Fruit fly (Drosophila melanogaster) whole organism, embryonic: Measurements from ENCODE around the gene Hsp60B.

Experiments used
- CG10366 ChIP-seq: fragments of 200-800 bp; sonication (Bioruptor generic); IDR thresholded peaks from 2 replicates; pipeline ENCODE4 v1.3.6; 2022; ENCODE audit warnings: missing biosample characterization, missing genetic modification characterization
- CG10979 ChIP-seq: fragments of 200-800 bp; sonication (Bioruptor generic); optimal IDR thresholded peaks from 2 replicates; lab custom pipeline; 2018; ENCODE audit warnings: missing biosample characterization, mild to moderate bottlenecking, missing genetic modification characterization, moderate library complexity
- CG11723 ChIP-seq: fragments of 200-800 bp; sonication (Bioruptor generic); optimal IDR thresholded peaks from 2 replicates; lab custom pipeline; 2017; ENCODE audit warnings: missing biosample characterization, mild to moderate bottlenecking, missing genetic modification characterization
- CG12219 ChIP-seq: fragments of 200-800 bp; sonication (Bioruptor generic); optimal IDR thresholded peaks from 3 replicates; lab custom pipeline; 2018; ENCODE audit warnings: missing biosample characterization, mild to moderate bottlenecking, missing genetic modification characterization
- CG13624 ChIP-seq: fragments of 200-800 bp; sonication (Bioruptor generic); optimal IDR thresholded peaks from 2 replicates; lab custom pipeline; 2016; ENCODE audit warnings: missing biosample characterization, missing genetic modification characterization
- CG1647 ChIP-seq: fragments of 200-800 bp; sonication (Bioruptor generic); optimal IDR thresholded peaks from 3 replicates; lab custom pipeline; 2016; ENCODE audit warnings: missing biosample characterization, missing genetic modification characterization
- CG17829 ChIP-seq: fragments of 200-800 bp; optimal IDR thresholded peaks from 2 replicates; lab custom pipeline; 2019; ENCODE audit warnings: missing biosample characterization, mild to moderate bottlenecking, missing genetic modification characterization, moderate library complexity
- CG2875 ChIP-seq: fragments of 200-800 bp; sonication (Bioruptor generic); optimal IDR thresholded peaks from 2 replicates; lab custom pipeline; 2017; ENCODE audit warnings: missing biosample characterization, mild to moderate bottlenecking, missing genetic modification characterization, missing genetic modification reagents
- CG32767 ChIP-seq: fragments of 200-800 bp; sonication (Bioruptor generic); IDR thresholded peaks from 2 replicates; pipeline ENCODE4 v1.3.6; 2022; ENCODE audit warnings: missing biosample characterization, missing genetic modification characterization
- CG34422 ChIP-seq: fragments of 200-800 bp; sonication (Bioruptor generic); IDR thresholded peaks from 3 replicates; pipeline ENCODE4 v1.3.6; 2022; ENCODE audit warnings: missing biosample characterization, missing genetic modification characterization
- CG3995 ChIP-seq: fragments of 200-800 bp; sonication (Bioruptor generic); optimal IDR thresholded peaks from 3 replicates; lab custom pipeline; 2016; ENCODE audit warnings: missing biosample characterization, missing genetic modification characterization
- CG4404 ChIP-seq: fragments of 200-800 bp; sonication (Bioruptor generic); IDR thresholded peaks from 2 replicates; pipeline ENCODE4 v1.3.6; 2022; ENCODE audit warnings: missing biosample characterization, missing genetic modification characterization
- CG6175 ChIP-seq: fragments of 200-800 bp; sonication (Bioruptor generic); IDR thresholded peaks from 3 replicates; pipeline ENCODE4 v1.3.6; 2022; ENCODE audit warnings: missing biosample characterization, missing genetic modification characterization
- CG6765 ChIP-seq: fragments of 200-800 bp; sonication (Bioruptor generic); optimal IDR thresholded peaks from 3 replicates; lab custom pipeline; 2017; ENCODE audit warnings: missing biosample characterization, mild to moderate bottlenecking, missing genetic modification characterization
- CG6813 ChIP-seq: fragments of 200-800 bp; sonication (Bioruptor generic); optimal IDR thresholded peaks from 2 replicates; lab custom pipeline; 2017; ENCODE audit warnings: missing biosample characterization, missing genetic modification characterization, mild to moderate bottlenecking, moderate library complexity, missing genetic modification reagents
- CG8359 ChIP-seq: fragments of 200-800 bp; sonication (Bioruptor generic); optimal IDR thresholded peaks from 2 replicates; lab custom pipeline; 2017; ENCODE audit warnings: missing biosample characterization, mild to moderate bottlenecking, missing genetic modification characterization, borderline replicate concordance
- Dbx ChIP-seq: fragments of 200-800 bp; sonication (Bioruptor generic); IDR thresholded peaks from 3 replicates; pipeline ENCODE4 v1.3.6; 2022; ENCODE audit warnings: missing biosample characterization, missing genetic modification characterization
- Dek ChIP-seq: fragments of 200-800 bp; sonication (Bioruptor generic); optimal IDR thresholded peaks from 3 replicates; lab custom pipeline; 2019; ENCODE audit warnings: missing biosample characterization, mild to moderate bottlenecking, missing genetic modification characterization, moderate library complexity
- MBD-R2 ChIP-seq: fragments of 200-800 bp; sonication (Bioruptor generic); IDR thresholded peaks from 2 replicates; pipeline ENCODE4 v1.3.6; 2022; ENCODE audit warnings: missing biosample characterization, missing genetic modification characterization
- Max ChIP-seq: fragments of 200-800 bp; sonication (Bioruptor generic); optimal IDR thresholded peaks from 2 replicates; lab custom pipeline; 2016; ENCODE audit warnings: missing biosample characterization, mild to moderate bottlenecking, missing genetic modification characterization
- Mes4 ChIP-seq: fragments of 200-800 bp; sonication (Bioruptor generic); optimal IDR thresholded peaks from 2 replicates; lab custom pipeline; 2016; ENCODE audit warnings: missing biosample characterization, missing genetic modification characterization
- NFAT ChIP-seq: fragments of 200-800 bp; sonication (Bioruptor generic); IDR thresholded peaks from 2 replicates; pipeline ENCODE4 v1.3.6; 2022; ENCODE audit warnings: missing biosample characterization, missing genetic modification characterization
- Nf-YA ChIP-seq: fragments of 200-800 bp; sonication (Bioruptor generic); IDR thresholded peaks from 2 replicates; pipeline ENCODE4 v1.3.6; 2022; ENCODE audit warnings: missing biosample characterization, missing genetic modification characterization
- Rx ChIP-seq: fragments of 200-800 bp; sonication (Bioruptor generic); IDR thresholded peaks from 2 replicates; pipeline ENCODE4 v1.3.6; 2022; ENCODE audit warnings: missing biosample characterization, missing genetic modification characterization
- Ssrp ChIP-seq: fragments of 200-800 bp; sonication (Bioruptor generic); optimal IDR thresholded peaks from 2 replicates; lab custom pipeline; 2018; ENCODE audit warnings: missing biosample characterization, mild to moderate bottlenecking, missing genetic modification characterization, moderate library complexity
- TFAM ChIP-seq: fragments of 200-800 bp; sonication (Bioruptor generic); optimal IDR thresholded peaks from 2 replicates; lab custom pipeline; 2017; ENCODE audit warnings: missing biosample characterization, missing genetic modification characterization, inconsistent platforms
- Xbp1 ChIP-seq: fragments of 200-800 bp; sonication (Bioruptor generic); optimal IDR thresholded peaks from 3 replicates; lab custom pipeline; 2016; ENCODE audit warnings: missing biosample characterization, mild to moderate bottlenecking, missing genetic modification characterization
- bcd ChIP-seq: fragments of 200-800 bp; sonication (Bioruptor generic); optimal IDR thresholded peaks from 2 replicates; lab custom pipeline; 2017; ENCODE audit warnings: missing biosample characterization, mild to moderate bottlenecking, missing genetic modification characterization
- cas ChIP-seq: fragments of 200-800 bp; sonication (Bioruptor generic); IDR thresholded peaks from 2 replicates; pipeline ENCODE4 v1.3.6; 2022; ENCODE audit warnings: missing biosample characterization, missing genetic modification characterization
- caup ChIP-seq: fragments of 200-800 bp; sonication (Bioruptor generic); optimal IDR thresholded peaks from 3 replicates; lab custom pipeline; 2017; ENCODE audit warnings: missing biosample characterization, mild to moderate bottlenecking, missing genetic modification characterization, moderate library complexity; ENCODE audit not compliant: severe bottlenecking
- chinmo ChIP-seq: fragments of 200-800 bp; sonication (Bioruptor generic); IDR thresholded peaks from 4 replicates; pipeline ENCODE4 v1.3.6; 2022; ENCODE audit warnings: missing biosample characterization, missing genetic modification characterization; ENCODE audit not compliant: partially characterized antibody
- crol ChIP-seq: fragments of 200-800 bp; sonication (Bioruptor generic); IDR thresholded peaks from 2 replicates; pipeline ENCODE4 v1.3.6; 2022; ENCODE audit warnings: missing biosample characterization, missing genetic modification characterization
- disco-r ChIP-seq: fragments of 200-800 bp; sonication (Bioruptor generic); optimal IDR thresholded peaks from 2 replicates; lab custom pipeline; 2016; ENCODE audit warnings: missing biosample characterization, missing genetic modification characterization
- fd3F ChIP-seq: fragments of 200-800 bp; sonication (Bioruptor generic); optimal IDR thresholded peaks from 2 replicates; lab custom pipeline; 2018; ENCODE audit warnings: missing biosample characterization, mild to moderate bottlenecking, missing genetic modification characterization, moderate library complexity
- gem ChIP-seq: fragments of 200-800 bp; sonication (Bioruptor generic); optimal IDR thresholded peaks from 2 replicates; lab custom pipeline; 2019; ENCODE audit warnings: missing biosample characterization, mild to moderate bottlenecking, missing genetic modification characterization, moderate library complexity
- gfzf ChIP-seq: fragments of 200-800 bp; sonication (Bioruptor generic); optimal IDR thresholded peaks from 2 replicates; lab custom pipeline; 2016; ENCODE audit warnings: missing biosample characterization, mild to moderate bottlenecking, missing genetic modification characterization, moderate library complexity
- ind ChIP-seq: fragments of 200-800 bp; sonication (Bioruptor generic); optimal IDR thresholded peaks from 3 replicates; lab custom pipeline; 2016; ENCODE audit warnings: missing biosample characterization, missing genetic modification characterization
- lab ChIP-seq: fragments of 200-800 bp; sonication (Bioruptor generic); optimal IDR thresholded peaks from 3 replicates; lab custom pipeline; 2017; ENCODE audit warnings: missing biosample characterization, missing genetic modification characterization, mild to moderate bottlenecking, moderate library complexity, missing genetic modification reagents
- pb ChIP-seq: fragments of 200-800 bp; sonication (Bioruptor generic); optimal IDR thresholded peaks from 3 replicates; lab custom pipeline; 2016; ENCODE audit warnings: missing biosample characterization, missing genetic modification characterization
- row ChIP-seq: fragments of 200-800 bp; sonication (Bioruptor generic); IDR thresholded peaks from 3 replicates; pipeline ENCODE4 v1.3.6; 2022; ENCODE audit warnings: missing biosample characterization, missing genetic modification characterization
- stwl ChIP-seq: fragments of 200-800 bp; sonication (Bioruptor generic); optimal IDR thresholded peaks from 3 replicates; lab custom pipeline; 2018; ENCODE audit warnings: missing biosample characterization, mild to moderate bottlenecking, missing genetic modification characterization, moderate library complexity
- tin ChIP-seq: fragments of 200-800 bp; sonication (Bioruptor generic); optimal IDR thresholded peaks from 3 replicates; lab custom pipeline; 2016; ENCODE audit warnings: missing biosample characterization, missing genetic modification characterization
- z ChIP-seq: fragments of 200-800 bp; sonication (Bioruptor generic); IDR thresholded peaks from 3 replicates; pipeline ENCODE4 v1.3.6; 2022; ENCODE audit warnings: missing biosample characterization, missing genetic modification characterization

The Hsp60B gene

DNA sequence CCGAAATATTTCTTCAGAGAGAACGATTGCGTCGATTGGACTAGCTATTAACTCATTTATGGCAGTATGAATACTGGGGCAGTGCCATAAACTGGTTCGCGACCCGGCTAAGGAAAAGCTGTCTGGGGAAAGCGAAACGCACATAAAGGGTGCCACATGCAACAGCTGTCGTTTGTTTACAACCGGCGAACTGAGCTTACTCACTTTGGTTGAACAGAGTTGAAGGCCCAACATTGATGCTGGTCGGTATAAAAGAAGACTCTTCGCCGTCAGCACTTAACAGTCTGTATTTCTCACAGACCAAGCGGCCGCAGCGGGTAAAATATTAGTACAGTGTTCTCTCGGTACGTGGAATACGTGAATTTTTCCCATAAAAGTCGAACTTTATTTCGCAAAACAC, 17.6 kb downstream of the Hsp60B start (continued):
- TF ChIP-seq Max (GFP tag; lab: Kevin White, UChicago) (no peak), stwl (tag; lab: Kevin White, UChicago) (peak; percentile 15), CG11723 (GFP tag; lab: Kevin White, UChicago) (no peak), CG2875 (GFP tag; lab: Kevin White, UChicago) (no peak), MBD-R2 (GFP tag; lab: Robert Waterston, UW) (no peak), row (GFP tag; lab: Robert Waterston, UW) (peak; percentile 20; the same call in 1 of the 3 replicates), CG17829 (no peak), Rx (GFP tag; lab: Robert Waterston, UW) (no peak), NFAT (GFP tag; lab: Robert Waterston, UW) (no peak), fd3F (no peak), disco-r (GFP tag; lab: Kevin White, UChicago) (no peak), z (GFP tag; lab: Robert Waterston, UW) (no peak), CG3995 (GFP tag; lab: Kevin White, UChicago) (no peak), gem (peak; percentile 31), pb (GFP tag; lab: Kevin White, UChicago) (no peak), Mes4 (GFP tag; lab: Kevin White, UChicago) (no peak), Dek (no peak), CG6175 (GFP tag; lab: Robert Waterston, UW) (no peak; the same call in 2 of the 3 replicates), CG10366 (GFP tag; lab: Robert Waterston, UW) (peak; percentile 40), gfzf (GFP tag; lab: Kevin White, UChicago) (no peak), TFAM (no peak), cas (no peak), CG8359 (no peak), Nf-YA (GFP tag; lab: Robert Waterston, UW) (no peak), CG12219 (GFP tag; lab: Kevin White, UChicago) (peak; percentile 21), lab (GFP tag; lab: Kevin White, UChicago) (peak; percentile 40), Ssrp (tag; lab: Kevin White, UChicago) (no peak), CG10979 (tag; lab: Kevin White, UChicago) (no peak), Xbp1 (no peak), caup (peak; percentile 28), bcd (GFP tag; lab: Kevin White, UChicago) (no peak), CG4404 (GFP tag; lab: Robert Waterston, UW) (no peak), ind (GFP tag; lab: Kevin White, UChicago) (no peak), CG13624 (no peak), CG32767 (GFP tag; lab: Robert Waterston, UW) (no peak), CG34422 (no peak; the same call in 2 of the 3 replicates), Dbx (GFP tag; lab: Robert Waterston, UW) (no peak), CG6813 (peak; percentile 14), CG6765 (no peak), tin (GFP tag; lab: Kevin White, UChicago) (no peak), crol (GFP tag; lab: Robert Waterston, UW) (no peak), CG1647 (GFP tag; lab: Kevin White, UChicago) (no peak), chinmo (GFP tag; lab: Robert Waterston, UW) (no peak)
